Worm (Caenorhabditis elegans): ENCODE measurements around the gene ufm-1.

ce11 chrIII:7897733-7898132 is 39.0 kb downstream of the ufm-1 start:
- TF ChIP-seq hnd-1 (tag; optimal IDR thresholded peaks at IDR 0.05) (no peak), ama-1 (optimal IDR thresholded peaks at IDR 0.05) (no peak), tbx-37 (GFP tag; conservative IDR thresholded peaks at IDR 0.05) (no peak), flt-1 (GFP tag; IDR thresholded peaks at IDR 0.05) (no peak), ceh-36 (tag; optimal IDR thresholded peaks at IDR 0.05) (no peak), tbx-11 (GFP tag; IDR thresholded peaks at IDR 0.05) (no peak), tra-4 (tag; optimal IDR thresholded peaks at IDR 0.05) (no peak), B0310.2 (tag; optimal IDR thresholded peaks at IDR 0.05) (no peak), ets-7 (tag; optimal IDR thresholded peaks at IDR 0.05) (no peak), F13C5.2 (tag; optimal IDR thresholded peaks at IDR 0.05) (no peak), sea-1 (GFP tag; conservative IDR thresholded peaks at IDR 0.05) (no peak), aly-1 (tag; optimal IDR thresholded peaks at IDR 0.05) (no peak), hmg-4 (GFP tag; optimal IDR thresholded peaks at IDR 0.05) (no peak), ceh-13 (GFP tag; optimal IDR thresholded peaks at IDR 0.05) (no peak)

Measured in whole organism, early embryonic.